Worm (Caenorhabditis elegans): ENCODE measurements around the gene odr-4.

- TF ChIP-seq R02D3.7 (tag; optimal IDR thresholded peaks at IDR 0.05) (no peak), lsy-2 (tag; optimal IDR thresholded peaks at IDR 0.05) (no peak), egl-27 (tag; optimal IDR thresholded peaks at IDR 0.05) (no peak), mdl-1 (tag; optimal IDR thresholded peaks at IDR 0.05) (no peak), nhr-11 (tag; optimal IDR thresholded peaks at IDR 0.05) (no peak), ama-1 (optimal IDR thresholded peaks at IDR 0.05) (no peak), pha-4 (GFP tag; IDR thresholded peaks at IDR 0.05) (no peak), pha-4 (tag; optimal IDR thresholded peaks at IDR 0.05) (no peak), tra-1 (GFP tag; IDR thresholded peaks at IDR 0.05) (no peak), ceh-62 (tag; optimal IDR thresholded peaks at IDR 0.05) (no peak), mes-2 (tag; optimal IDR thresholded peaks at IDR 0.05; ENCODE audit: poor library complexity, severe bottlenecking) (no peak), nhr-102 (tag; optimal IDR thresholded peaks at IDR 0.05) (no peak), duxl-1 (tag; optimal IDR thresholded peaks at IDR 0.05; ENCODE audit: poor library complexity) (no peak), nhr-28 (tag; optimal IDR thresholded peaks at IDR 0.05) (no peak)
Measured at ce11 chrIII:6690490-6690889, 40.1 kb upstream of the odr-4 start.
